Fruit fly (Drosophila melanogaster) whole organism, embryonic: Measurements from ENCODE around the gene CG14440.
A peak's percentile ranks its signal among the peaks of the same experiment; 100 is the strongest.

Source experiments
- CG12299 ChIP-seq: fragments of 200-800 bp; sonication (Bioruptor generic); optimal IDR thresholded peaks from 2 replicates; lab custom pipeline; 2018; ENCODE audit warnings: missing biosample characterization, mild to moderate bottlenecking, missing genetic modification characterization
- CG12744 ChIP-seq: fragments of 200-800 bp; sonication (Bioruptor generic); optimal IDR thresholded peaks from 2 replicates; lab custom pipeline; 2016; ENCODE audit warnings: missing biosample characterization, missing genetic modification characterization
- CG13424 ChIP-seq: fragments of 200-800 bp; sonication (Bioruptor generic); optimal IDR thresholded peaks from 2 replicates; lab custom pipeline; 2019; ENCODE audit warnings: missing biosample characterization, mild to moderate bottlenecking, missing genetic modification characterization, moderate library complexity
- CG17361 ChIP-seq: fragments of 200-800 bp; sonication (Bioruptor generic); IDR thresholded peaks from 3 replicates; pipeline ENCODE4 v1.3.6; 2022; ENCODE audit warnings: missing biosample characterization, missing genetic modification characterization
- CG18011 ChIP-seq: fragments of 200-800 bp; sonication (Bioruptor generic); optimal IDR thresholded peaks from 2 replicates; lab custom pipeline; 2017; ENCODE audit warnings: missing biosample characterization, missing genetic modification characterization, mild to moderate bottlenecking, moderate library complexity, missing genotype
- CG18476 ChIP-seq: fragments of 200-800 bp; sonication (Bioruptor generic); optimal IDR thresholded peaks from 2 replicates; lab custom pipeline; 2016; ENCODE audit warnings: missing biosample characterization, mild to moderate bottlenecking, missing genetic modification characterization
- CG18764 ChIP-seq: fragments of 200-800 bp; sonication (Bioruptor generic); optimal IDR thresholded peaks from 3 replicates; lab custom pipeline; 2016; ENCODE audit warnings: missing biosample characterization, missing genetic modification characterization
- CG2120 ChIP-seq: fragments of 200-800 bp; sonication (Bioruptor generic); optimal IDR thresholded peaks from 3 replicates; lab custom pipeline; 2016; ENCODE audit warnings: missing biosample characterization, missing genetic modification characterization
- CG2678 ChIP-seq: fragments of 200-800 bp; sonication (Bioruptor generic); optimal IDR thresholded peaks from 3 replicates; lab custom pipeline; 2019; ENCODE audit warnings: missing biosample characterization, mild to moderate bottlenecking, missing genetic modification characterization, moderate library complexity
- CG4328 ChIP-seq: fragments of 200-800 bp; sonication (Bioruptor generic); optimal IDR thresholded peaks from 3 replicates; lab custom pipeline; 2017; ENCODE audit warnings: missing biosample characterization, missing genetic modification reagents, missing genetic modification characterization
- CG4707 ChIP-seq: fragments of 200-800 bp; sonication (Bioruptor generic); optimal IDR thresholded peaks from 2 replicates; lab custom pipeline; 2018; ENCODE audit warnings: missing biosample characterization, mild to moderate bottlenecking, missing genetic modification characterization, moderate library complexity
- CG6654 ChIP-seq: fragments of 200-800 bp; sonication (Bioruptor generic); optimal IDR thresholded peaks from 2 replicates; lab custom pipeline; 2017; ENCODE audit warnings: missing biosample characterization, mild to moderate bottlenecking, missing genetic modification characterization
- CG7556 ChIP-seq: fragments of 200-800 bp; sonication (Bioruptor generic); optimal IDR thresholded peaks from 2 replicates; lab custom pipeline; 2017; ENCODE audit warnings: missing biosample characterization, mild to moderate bottlenecking, missing genetic modification characterization
- CG7786 ChIP-seq: fragments of 200-800 bp; sonication (Bioruptor generic); optimal IDR thresholded peaks from 2 replicates; lab custom pipeline; 2016; ENCODE audit warnings: missing biosample characterization, missing genetic modification characterization
- CG8944 ChIP-seq: fragments of 200-800 bp; sonication (Bioruptor generic); optimal IDR thresholded peaks from 3 replicates; lab custom pipeline; 2016; ENCODE audit warnings: missing biosample characterization, missing genetic modification characterization
- Deaf1 ChIP-seq: fragments of 200-800 bp; optimal IDR thresholded peaks from 3 replicates; lab custom pipeline; 2019; ENCODE audit warnings: missing biosample characterization, mild to moderate bottlenecking, missing genetic modification characterization, moderate library complexity
- Dip3 ChIP-seq: fragments of 200-800 bp; sonication (Bioruptor generic); optimal IDR thresholded peaks from 3 replicates; lab custom pipeline; 2016; ENCODE audit warnings: missing biosample characterization, missing genetic modification characterization
- Doc2 ChIP-seq: fragments of 200-800 bp; sonication (Bioruptor generic); IDR thresholded peaks from 2 replicates; pipeline ENCODE4 v1.3.6; 2022; ENCODE audit warnings: missing biosample characterization, missing genetic modification characterization
- Doc3 ChIP-seq: fragments of 200-800 bp; sonication (Bioruptor generic); IDR thresholded peaks from 3 replicates; pipeline ENCODE4 v1.3.6; 2022; ENCODE audit warnings: missing biosample characterization, missing genetic modification characterization; ENCODE audit not compliant: partially characterized antibody
- Dref ChIP-seq: fragments of 200-800 bp; sonication (Bioruptor generic); IDR thresholded peaks from 2 replicates; pipeline ENCODE4 v1.3.6; 2022; ENCODE audit warnings: missing biosample characterization, missing genetic modification characterization
- Hr3 ChIP-seq: fragments of 200-800 bp; sonication (Bioruptor generic); optimal IDR thresholded peaks from 3 replicates; lab custom pipeline; 2016; ENCODE audit warnings: missing biosample characterization, missing genetic modification characterization
- Med ChIP-seq: fragments of 200-800 bp; sonication (Bioruptor generic); peaks from one replicate; lab custom pipeline; 2016; ENCODE audit warnings: missing biosample characterization, missing genetic modification characterization, mild to moderate bottlenecking, inconsistent platforms, moderate library complexity
- NC2α ChIP-seq: fragments of 200-800 bp; sonication (Bioruptor generic); optimal IDR thresholded peaks from 2 replicates; lab custom pipeline; 2016; ENCODE audit warnings: missing biosample characterization, missing genetic modification characterization
- Pdp1 ChIP-seq, 2 experiments: fragments of 200-800 bp; sonication (Bioruptor generic); optimal IDR thresholded peaks; 3 replicates each; lab custom pipeline; 2016; ENCODE audit warnings: missing biosample characterization in 2 of 2, missing genetic modification characterization in 2 of 2, mild to moderate bottlenecking in 1 of 2, moderate library complexity in 1 of 2
- Scr ChIP-seq: fragments of 200-800 bp; sonication (Bioruptor generic); IDR thresholded peaks from 2 replicates; pipeline ENCODE4 v1.3.6; 2022; ENCODE audit warnings: missing biosample characterization, missing genetic modification characterization; ENCODE audit not compliant: partially characterized antibody
- az2 ChIP-seq: fragments of 200-800 bp; sonication (Bioruptor generic); optimal IDR thresholded peaks from 3 replicates; lab custom pipeline; 2016; ENCODE audit warnings: missing biosample characterization, missing genetic modification characterization
- caup ChIP-seq: fragments of 200-800 bp; sonication (Bioruptor generic); optimal IDR thresholded peaks from 3 replicates; lab custom pipeline; 2017; ENCODE audit warnings: missing biosample characterization, mild to moderate bottlenecking, missing genetic modification characterization, moderate library complexity; ENCODE audit not compliant: severe bottlenecking
- dati ChIP-seq: fragments of 200-800 bp; sonication (Bioruptor generic); IDR thresholded peaks from 2 replicates; pipeline ENCODE4 v1.3.6; 2022; ENCODE audit warnings: missing biosample characterization, missing genetic modification characterization
- dysf ChIP-seq: fragments of 200-800 bp; sonication (Bioruptor generic); IDR thresholded peaks from 3 replicates; pipeline ENCODE4 v1.3.6; 2022; ENCODE audit warnings: missing biosample characterization, missing genetic modification characterization
- emc ChIP-seq: fragments of 200-800 bp; sonication (Bioruptor generic); optimal IDR thresholded peaks from 2 replicates; lab custom pipeline; 2016; ENCODE audit warnings: missing biosample characterization, missing genetic modification characterization
- ftz-f1 ChIP-seq: fragments of 200-800 bp; sonication (Bioruptor generic); optimal IDR thresholded peaks from 2 replicates; lab custom pipeline; 2016; ENCODE audit warnings: missing biosample characterization, missing genetic modification characterization
- kah ChIP-seq: fragments of 200-800 bp; sonication (Bioruptor generic); optimal IDR thresholded peaks from 2 replicates; lab custom pipeline; 2018; ENCODE audit warnings: missing biosample characterization, mild to moderate bottlenecking, missing genetic modification characterization
- mirr ChIP-seq: fragments of 200-800 bp; sonication (Bioruptor generic); optimal IDR thresholded peaks from 3 replicates; lab custom pipeline; 2018; ENCODE audit warnings: missing biosample characterization, mild to moderate bottlenecking, missing genetic modification characterization
- sens ChIP-seq: fragments of 200-800 bp; sonication (Bioruptor generic); peaks from one replicate; lab custom pipeline; 2016; ENCODE audit warnings: missing biosample characterization, missing genetic modification characterization
- sisA ChIP-seq: fragments of 200-800 bp; sonication (Bioruptor generic); IDR thresholded peaks from 2 replicates; pipeline ENCODE4 v1.3.6; 2022; ENCODE audit warnings: missing biosample characterization, missing genetic modification characterization
- z ChIP-seq: fragments of 200-800 bp; sonication (Bioruptor generic); IDR thresholded peaks from 3 replicates; pipeline ENCODE4 v1.3.6; 2022; ENCODE audit warnings: missing biosample characterization, missing genetic modification characterization

CG14440 gene

dm6 chrX:6654198-6654831 lies 44.1 kb downstream of the CG14440 start, which contains the start of the genes CG3226 and Cdc7 (continued):
- TF ChIP-seq CG18011 (GFP tag; lab: Kevin White, UChicago) (peak; percentile 54), CG13424 (peak; percentile 42), ftz-f1 (no peak), Doc3 (GFP tag; lab: Robert Waterston, UW) (peak; percentile 48; the same call in 1 of the 3 replicates), Deaf1 (tag; lab: Kevin White, UChicago) (no peak), Dip3 (GFP tag; lab: Kevin White, UChicago) (peak; percentile 28), NC2α (GFP tag; lab: Kevin White, UChicago) (no peak), Hr3 (GFP tag; lab: Kevin White, UChicago) (peak; percentile 21), CG18476 (peak; percentile 16), CG7786 (GFP tag; lab: Kevin White, UChicago) (peak; percentile 2), CG4707 (GFP tag; lab: Kevin White, UChicago) (peak; percentile 64), CG2678 (tag; lab: Kevin White, UChicago) (peak; percentile 68), CG2120 (GFP tag; lab: Kevin White, UChicago) (peak; percentile 42), sisA (GFP tag; lab: Robert Waterston, UW) (no peak), Doc2 (GFP tag; lab: Robert Waterston, UW) (no peak), CG17361 (peak; percentile 81), z (GFP tag; lab: Robert Waterston, UW) (no peak), dysf (GFP tag; lab: Robert Waterston, UW) (peak; percentile 51; the same call in 1 of the 3 replicates), CG8944 (GFP tag; lab: Kevin White, UChicago) (peak; percentile 13), Pdp1 (GFP tag; optimal IDR thresholded peaks at IDR 0.05; lab: Kevin White, UChicago) (peak; percentile 31 to 43), CG12744 (GFP tag; lab: Kevin White, UChicago) (no peak), CG4328 (GFP tag; lab: Kevin White, UChicago) (peak; percentile 81), emc (GFP tag; lab: Kevin White, UChicago) (peak; percentile 41), kah (GFP tag; lab: Kevin White, UChicago) (peak; percentile 47), CG7556 (GFP tag; lab: Kevin White, UChicago) (peak; percentile 67)

dm6 chrX:6646846-6647245 lies 51.5 kb downstream of the CG14440 start:
- TF ChIP-seq dati (no peak), CG6654 (no peak), mirr (GFP tag; lab: Kevin White, UChicago) (no peak), Med (peak; percentile 22), caup (no peak), Scr (GFP tag; lab: Robert Waterston, UW) (no peak), az2 (GFP tag; lab: Kevin White, UChicago) (no peak), sens (GFP tag; lab: Kevin White, UChicago) (peak; percentile 53), CG18764 (GFP tag; lab: Kevin White, UChicago) (no peak), CG12299 (tag; lab: Kevin White, UChicago) (no peak), Dref (GFP tag; lab: Robert Waterston, UW) (no peak)
